Fruit fly (Drosophila melanogaster) whole organism, embryonic: ENCODE results near the gene CG17666.

Experiments
- Awh ChIP-seq: fragments of 200-800 bp; sonication (Bioruptor generic); IDR thresholded peaks from 2 replicates; pipeline ENCODE4, ENCODE4 v1.3.6; 2022; ENCODE audit warnings: missing biosample characterization, missing genetic modification characterization
- CG10543 ChIP-seq: fragments of 200-800 bp; sonication (Bioruptor generic); optimal IDR thresholded peaks from 3 replicates; lab custom pipeline; 2017; ENCODE audit warnings: missing biosample characterization, mild to moderate bottlenecking, missing genetic modification characterization, moderate library complexity
- CG11456 ChIP-seq: fragments of 200-800 bp; sonication (Bioruptor generic); IDR thresholded peaks from 3 replicates; pipeline ENCODE4 v1.3.6; 2022; ENCODE audit warnings: missing biosample characterization, missing genetic modification characterization
- CG12236 ChIP-seq: fragments of 200-800 bp; sonication (Bioruptor generic); optimal IDR thresholded peaks from 2 replicates; lab custom pipeline; 2016; ENCODE audit warnings: missing biosample characterization, missing genetic modification characterization
- CG14014 ChIP-seq: fragments of 200-800 bp; sonication (Bioruptor generic); IDR thresholded peaks from 2 replicates; pipeline ENCODE4 v1.3.6; 2022; ENCODE audit warnings: missing biosample characterization, missing genetic modification characterization
- CG14710 ChIP-seq: fragments of 200-800 bp; sonication (Bioruptor generic); optimal IDR thresholded peaks from 3 replicates; lab custom pipeline; 2019; ENCODE audit warnings: missing biosample characterization, mild to moderate bottlenecking, missing genetic modification characterization, moderate library complexity
- CG14965 ChIP-seq: fragments of 200-800 bp; sonication (Bioruptor generic); optimal IDR thresholded peaks from 2 replicates; lab custom pipeline; 2016; ENCODE audit warnings: missing biosample characterization, missing genetic modification characterization, borderline replicate concordance
- CG17802 ChIP-seq: fragments of 200-800 bp; sonication (Bioruptor generic); optimal IDR thresholded peaks from 2 replicates; lab custom pipeline; 2018; ENCODE audit warnings: missing biosample characterization, mild to moderate bottlenecking, missing genetic modification characterization, moderate library complexity
- CG18476 ChIP-seq: fragments of 200-800 bp; sonication (Bioruptor generic); optimal IDR thresholded peaks from 2 replicates; lab custom pipeline; 2016; ENCODE audit warnings: missing biosample characterization, mild to moderate bottlenecking, missing genetic modification characterization
- CG2678 ChIP-seq: fragments of 200-800 bp; sonication (Bioruptor generic); optimal IDR thresholded peaks from 3 replicates; lab custom pipeline; 2019; ENCODE audit warnings: missing biosample characterization, mild to moderate bottlenecking, missing genetic modification characterization, moderate library complexity
- CG31365 ChIP-seq: fragments of 200-800 bp; sonication (Bioruptor generic); optimal IDR thresholded peaks from 2 replicates; lab custom pipeline; 2018; ENCODE audit warnings: missing biosample characterization, mild to moderate bottlenecking, missing genetic modification characterization
- CG3407 ChIP-seq: fragments of 200-800 bp; sonication (Bioruptor generic); optimal IDR thresholded peaks from 2 replicates; lab custom pipeline; 2018; ENCODE audit warnings: missing biosample characterization, mild to moderate bottlenecking, missing genetic modification characterization
- CG3995 ChIP-seq: fragments of 200-800 bp; sonication (Bioruptor generic); optimal IDR thresholded peaks from 3 replicates; lab custom pipeline; 2016; ENCODE audit warnings: missing biosample characterization, missing genetic modification characterization
- CG4404 ChIP-seq: fragments of 200-800 bp; sonication (Bioruptor generic); IDR thresholded peaks from 2 replicates; pipeline ENCODE4 v1.3.6; 2022; ENCODE audit warnings: missing biosample characterization, missing genetic modification characterization
- CG4617 ChIP-seq: fragments of 200-800 bp; sonication (Bioruptor generic); optimal IDR thresholded peaks from 3 replicates; lab custom pipeline; 2016; ENCODE audit warnings: missing biosample characterization, missing genetic modification characterization, borderline replicate concordance
- CG4854 ChIP-seq: fragments of 200-800 bp; sonication (Bioruptor generic); optimal IDR thresholded peaks from 2 replicates; lab custom pipeline; 2016; ENCODE audit warnings: missing biosample characterization, missing genetic modification characterization, inconsistent platforms
- CG6791 ChIP-seq: fragments of 200-800 bp; sonication (Bioruptor generic); IDR thresholded peaks from 3 replicates; pipeline ENCODE4 v1.3.6; 2022; ENCODE audit warnings: missing biosample characterization, missing genetic modification characterization; ENCODE audit not compliant: partially characterized antibody
- CG7271 ChIP-seq: fragments of 200-800 bp; sonication (Bioruptor generic); optimal IDR thresholded peaks from 2 replicates; lab custom pipeline; 2018; ENCODE audit warnings: missing biosample characterization, mild to moderate bottlenecking, missing genetic modification characterization, moderate library complexity
- CG7357 ChIP-seq: fragments of 200-800 bp; sonication (Bioruptor generic); IDR thresholded peaks from 3 replicates; pipeline ENCODE4 v1.3.6; 2022; ENCODE audit warnings: missing biosample characterization, missing genetic modification characterization
- CG8944 ChIP-seq: fragments of 200-800 bp; sonication (Bioruptor generic); optimal IDR thresholded peaks from 3 replicates; lab custom pipeline; 2016; ENCODE audit warnings: missing biosample characterization, missing genetic modification characterization
- CG9609 ChIP-seq: fragments of 200-800 bp; sonication (Bioruptor generic); optimal IDR thresholded peaks from 3 replicates; lab custom pipeline; 2016; ENCODE audit warnings: missing biosample characterization, missing genetic modification characterization
- CG9797 ChIP-seq: fragments of 200-800 bp; sonication (Bioruptor generic); optimal IDR thresholded peaks from 3 replicates; lab custom pipeline; 2018; ENCODE audit warnings: missing biosample characterization, mild to moderate bottlenecking, missing genetic modification characterization
- D19B ChIP-seq: fragments of 200-800 bp; sonication (Bioruptor generic); optimal IDR thresholded peaks from 2 replicates; lab custom pipeline; 2017; ENCODE audit warnings: missing biosample characterization, mild to moderate bottlenecking, missing genetic modification characterization
- Dbx ChIP-seq: fragments of 200-800 bp; sonication (Bioruptor generic); IDR thresholded peaks from 3 replicates; pipeline ENCODE4 v1.3.6; 2022; ENCODE audit warnings: missing biosample characterization, missing genetic modification characterization
- Dip3 ChIP-seq: fragments of 200-800 bp; sonication (Bioruptor generic); optimal IDR thresholded peaks from 3 replicates; lab custom pipeline; 2016; ENCODE audit warnings: missing biosample characterization, missing genetic modification characterization
- HLH54F ChIP-seq: fragments of 200-800 bp; sonication (Bioruptor generic); optimal IDR thresholded peaks from 3 replicates; lab custom pipeline; 2016; ENCODE audit warnings: missing biosample characterization, missing genetic modification characterization
- MESR4 ChIP-seq: fragments of 200-800 bp; sonication (Bioruptor generic); optimal IDR thresholded peaks from 2 replicates; lab custom pipeline; 2018; ENCODE audit warnings: missing biosample characterization, mild to moderate bottlenecking, missing genetic modification characterization, moderate library complexity
- MTF-1 ChIP-seq: fragments of 200-800 bp; sonication (Bioruptor generic); optimal IDR thresholded peaks from 2 replicates; lab custom pipeline; 2018; ENCODE audit warnings: missing biosample characterization, mild to moderate bottlenecking, missing genetic modification characterization, borderline replicate concordance
- Spps ChIP-seq: fragments of 200-800 bp; sonication (Bioruptor generic); optimal IDR thresholded peaks from 2 replicates; lab custom pipeline; 2018; ENCODE audit warnings: missing biosample characterization, mild to moderate bottlenecking, missing genetic modification characterization
- Ssrp ChIP-seq: fragments of 200-800 bp; sonication (Bioruptor generic); optimal IDR thresholded peaks from 2 replicates; lab custom pipeline; 2018; ENCODE audit warnings: missing biosample characterization, mild to moderate bottlenecking, missing genetic modification characterization, moderate library complexity
- Taf1 ChIP-seq: fragments of 200-800 bp; sonication (Bioruptor generic); IDR thresholded peaks from 2 replicates; pipeline ENCODE4 v1.3.6; 2022; ENCODE audit warnings: missing biosample characterization, missing genetic modification characterization
- amos ChIP-seq: fragments of 200-800 bp; sonication (Bioruptor generic); IDR thresholded peaks from 2 replicates; pipeline ENCODE4 v1.3.6; 2022; ENCODE audit warnings: missing biosample characterization, missing genetic modification characterization; ENCODE audit not compliant: partially characterized antibody
- corto ChIP-seq: fragments of 200-800 bp; sonication (Bioruptor generic); optimal IDR thresholded peaks from 2 replicates; lab custom pipeline; 2016; ENCODE audit warnings: missing biosample characterization, mild to moderate bottlenecking, missing genetic modification characterization, moderate library complexity
- dimm ChIP-seq: fragments of 200-800 bp; sonication (Bioruptor generic); IDR thresholded peaks from 2 replicates; pipeline ENCODE4 v1.3.6; 2022; ENCODE audit warnings: missing biosample characterization, missing genetic modification characterization
- en ChIP-seq: fragments of 200-800 bp; sonication (Bioruptor generic); optimal IDR thresholded peaks from 2 replicates; lab custom pipeline; 2016; ENCODE audit warnings: missing biosample characterization, missing genetic modification characterization
- exex ChIP-seq: fragments of 200-800 bp; sonication (Bioruptor generic); optimal IDR thresholded peaks from 4 replicates; lab custom pipeline; 2018; ENCODE audit warnings: missing biosample characterization, mild to moderate bottlenecking, missing genetic modification characterization, moderate library complexity
- eyg ChIP-seq: fragments of 200-800 bp; sonication (Bioruptor generic); optimal IDR thresholded peaks from 3 replicates; lab custom pipeline; 2016; ENCODE audit warnings: missing biosample characterization, missing genetic modification characterization
- fd3F ChIP-seq: fragments of 200-800 bp; sonication (Bioruptor generic); optimal IDR thresholded peaks from 2 replicates; lab custom pipeline; 2018; ENCODE audit warnings: missing biosample characterization, mild to moderate bottlenecking, missing genetic modification characterization, moderate library complexity
- her ChIP-seq: fragments of 200-800 bp; sonication (Bioruptor generic); optimal IDR thresholded peaks from 2 replicates; lab custom pipeline; 2016; ENCODE audit warnings: missing biosample characterization, missing genetic modification characterization
- hth ChIP-seq: fragments of >200 bp; optimal IDR thresholded peaks from 2 replicates; lab custom pipeline; 2017; ENCODE audit warnings: inconsistent platforms
- knrl ChIP-seq: fragments of 200-800 bp; sonication (Bioruptor generic); IDR thresholded peaks from 3 replicates; pipeline ENCODE4 v1.3.6; 2022; ENCODE audit warnings: missing biosample characterization, missing genetic modification characterization; ENCODE audit not compliant: partially characterized antibody
- nau ChIP-seq: fragments of 200-800 bp; sonication (Bioruptor generic); optimal IDR thresholded peaks from 3 replicates; lab custom pipeline; 2017; ENCODE audit warnings: missing biosample characterization, mild to moderate bottlenecking, missing genetic modification characterization, missing genetic modification reagents
- odd ChIP-seq: fragments of 200-800 bp; sonication (Bioruptor generic); optimal IDR thresholded peaks from 2 replicates; lab custom pipeline; 2017; ENCODE audit warnings: missing biosample characterization, mild to moderate bottlenecking, missing genetic modification characterization
- peb ChIP-seq: fragments of 200-800 bp; sonication (Bioruptor generic); IDR thresholded peaks from 2 replicates; pipeline ENCODE4 v1.3.6; 2022; ENCODE audit warnings: missing biosample characterization, missing genetic modification characterization
- ranshi ChIP-seq: fragments of 200-800 bp; sonication (Bioruptor generic); IDR thresholded peaks from 2 replicates; pipeline ENCODE4 v1.3.6; 2022; ENCODE audit warnings: missing biosample characterization, missing genetic modification characterization
- shn ChIP-seq: fragments of 200-800 bp; sonication (Bioruptor generic); optimal IDR thresholded peaks from 3 replicates; lab custom pipeline; 2016; ENCODE audit warnings: missing biosample characterization, missing genetic modification characterization
- slbo ChIP-seq: fragments of 200-800 bp; sonication (Bioruptor generic); IDR thresholded peaks from 2 replicates; pipeline ENCODE4 v1.3.6; 2022; ENCODE audit warnings: missing biosample characterization, missing genetic modification characterization
- so ChIP-seq: fragments of 200-800 bp; sonication (Bioruptor generic); IDR thresholded peaks from 3 replicates; pipeline ENCODE4 v1.3.6; 2022; ENCODE audit warnings: missing biosample characterization, missing genetic modification characterization
- sob ChIP-seq: fragments of 200-800 bp; sonication (Bioruptor generic); IDR thresholded peaks from 2 replicates; pipeline ENCODE4 v1.3.6; 2022; ENCODE audit warnings: missing biosample characterization, missing genetic modification characterization
- tx ChIP-seq: fragments of 200-800 bp; sonication (Bioruptor generic); optimal IDR thresholded peaks from 2 replicates; lab custom pipeline; 2016; ENCODE audit warnings: missing biosample characterization, missing genetic modification characterization
- z ChIP-seq: fragments of 200-800 bp; sonication (Bioruptor generic); IDR thresholded peaks from 3 replicates; pipeline ENCODE4 v1.3.6; 2022; ENCODE audit warnings: missing biosample characterization, missing genetic modification characterization

CG17666 gene

DNA sequence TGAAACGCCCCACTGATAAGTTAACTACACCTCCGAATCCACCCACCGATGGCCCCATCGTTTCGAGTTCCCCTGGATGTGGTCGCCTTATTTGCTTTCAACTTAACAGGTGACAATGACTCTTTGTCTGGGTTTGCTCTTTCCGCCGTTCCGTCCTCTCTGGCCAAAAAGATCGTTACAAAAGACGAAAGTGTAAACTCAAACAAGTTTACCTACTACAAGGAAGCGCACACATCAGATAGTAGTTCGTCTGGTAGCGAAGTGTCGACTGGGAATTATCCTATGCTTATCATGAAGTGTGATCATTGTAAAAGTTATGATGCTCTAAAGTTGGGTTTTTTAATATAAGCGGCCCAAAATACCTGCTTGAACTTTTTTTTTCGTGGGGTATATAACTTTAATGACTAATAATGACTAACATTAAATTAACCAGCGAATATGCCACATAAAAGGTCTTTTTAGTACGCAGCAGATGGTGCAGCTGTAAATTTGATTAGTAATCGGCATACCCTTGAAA, 17.7 kb downstream of the CG17666 start (continued):
- TF ChIP-seq HLH54F (GFP tag; lab: Kevin White, UChicago) (peak; percentile 16), Dbx (GFP tag; lab: Robert Waterston, UW) (no peak), CG3407 (GFP tag; lab: Kevin White, UChicago) (peak; percentile 27), slbo (GFP tag; lab: Robert Waterston, UW) (no peak), amos (GFP tag; lab: Robert Waterston, UW) (no peak), CG7271 (tag; lab: Kevin White, UChicago) (no peak), sob (GFP tag; lab: Robert Waterston, UW) (no peak), CG11456 (no peak), CG12236 (GFP tag; lab: Kevin White, UChicago) (no peak), CG8944 (GFP tag; lab: Kevin White, UChicago) (no peak), Spps (tag; lab: Kevin White, UChicago) (no peak), fd3F (GFP tag; lab: Kevin White, UChicago) (no peak), knrl (GFP tag; lab: Robert Waterston, UW) (no peak), en (GFP tag; lab: Kevin White, UChicago) (no peak), MTF-1 (GFP tag; lab: Kevin White, UChicago) (peak; percentile 25), eyg (GFP tag; lab: Kevin White, UChicago) (no peak), so (GFP tag; lab: Robert Waterston, UW) (no peak), ranshi (GFP tag; lab: Robert Waterston, UW) (no peak; the same call in 1 of the 2 replicates), Taf1 (GFP tag; lab: Robert Waterston, UW) (no peak), Awh (GFP tag; lab: Robert Waterston, UW) (no peak), MESR4 (GFP tag; lab: Kevin White, UChicago) (no peak), nau (GFP tag; lab: Kevin White, UChicago) (no peak), Dip3 (GFP tag; lab: Kevin White, UChicago) (no peak), peb (GFP tag; lab: Robert Waterston, UW) (no peak), her (no peak), CG4617 (no peak), CG9609 (no peak), shn (GFP tag; lab: Kevin White, UChicago) (no peak), D19B (GFP tag; lab: Kevin White, UChicago) (peak; percentile 87), CG18476 (peak; percentile 15), CG9797 (no peak), CG7357 (GFP tag; lab: Robert Waterston, UW) (no peak), CG4854 (GFP tag; lab: Kevin White, UChicago) (no peak), CG14710 (tag; lab: Kevin White, UChicago) (no peak), CG2678 (tag; lab: Kevin White, UChicago) (peak; percentile 32), CG17802 (tag; lab: Kevin White, UChicago) (no peak), CG3995 (GFP tag; lab: Kevin White, UChicago) (no peak), CG14014 (GFP tag; lab: Robert Waterston, UW) (no peak)
- TF ChIP-seq, all 482 proteins: peak for 71

DNA sequence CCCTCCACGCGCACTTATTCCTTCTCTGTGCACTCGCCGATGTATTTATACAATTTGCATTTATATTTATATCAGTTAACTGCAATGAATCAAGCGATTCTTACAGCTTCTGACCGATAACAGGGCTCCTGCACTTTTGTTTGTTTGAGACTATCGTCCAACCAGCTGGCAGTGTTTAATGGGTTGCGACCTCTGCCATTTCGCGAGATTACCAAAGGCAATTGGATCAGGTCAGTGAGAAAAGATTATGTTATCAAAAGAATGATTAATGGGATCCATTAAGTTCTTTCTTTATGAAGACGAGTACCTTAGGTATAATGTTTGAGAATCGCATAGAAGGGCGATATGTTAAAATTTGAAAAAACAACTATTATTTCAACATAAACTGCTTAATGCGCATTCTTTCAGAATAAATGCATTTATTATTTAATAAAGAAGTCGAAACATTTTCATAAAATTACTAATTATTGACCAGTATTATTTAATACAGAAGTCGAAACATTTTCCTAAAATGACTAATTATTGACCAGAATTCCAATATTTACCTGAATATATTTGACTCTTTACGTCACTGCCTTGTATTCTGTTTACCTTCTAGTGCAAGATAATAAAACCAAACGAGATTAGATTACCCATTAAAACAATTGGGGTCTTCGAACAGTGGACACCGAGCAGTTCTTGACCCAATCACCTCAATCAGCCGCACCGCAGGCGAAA, 18.5 kb downstream of the CG17666 start:
- TF ChIP-seq dimm (no peak), z (no peak), D19B (GFP tag; lab: Kevin White, UChicago) (peak; percentile 23), Ssrp (tag; lab: Kevin White, UChicago) (no peak), CG4404 (GFP tag; lab: Robert Waterston, UW) (no peak), CG6791 (no peak), CG31365 (tag; lab: Kevin White, UChicago) (no peak), odd (GFP tag; lab: Kevin White, UChicago) (no peak), exex (tag; lab: Kevin White, UChicago) (peak; percentile 30), CG10543 (GFP tag; lab: Kevin White, UChicago) (no peak), corto (GFP tag; lab: Kevin White, UChicago) (no peak), tx (GFP tag; lab: Kevin White, UChicago) (no peak), hth (lab: Kevin White, UChicago) (no peak), CG14965 (GFP tag; lab: Kevin White, UChicago) (no peak)
